Worm (Caenorhabditis elegans) whole organism, mixed stage, embryonic: ENCODE results near the gene noah-2.

Source experiments
- blmp-1 ChIP-seq: fragments of 150-350 bp; optimal IDR thresholded peaks from 2 replicates; lab custom pipeline; 2014; ENCODE audit warnings: missing biosample characterization, missing genetic modification characterization
- ceh-39 ChIP-seq: fragments of 150-350 bp; optimal IDR thresholded peaks from 2 replicates; lab custom pipeline; 2014; ENCODE audit warnings: missing biosample characterization, missing genetic modification characterization
- lsy-2 ChIP-seq: fragments of 150-350 bp; optimal IDR thresholded peaks from 2 replicates; lab custom pipeline; 2014; ENCODE audit warnings: missing biosample characterization, missing genetic modification characterization
- unc-62 ChIP-seq: fragments of 150-350 bp; optimal IDR thresholded peaks from 2 replicates; lab custom pipeline; 2014; ENCODE audit warnings: missing biosample characterization, missing genetic modification reagents, missing genetic modification characterization

- no peak for TF ChIP-seq ceh-39 (tag; lab: Kevin White, UChicago)
- no peak for TF ChIP-seq unc-62 (GFP tag; lab: Kevin White, UChicago)
- no peak for TF ChIP-seq blmp-1 (tag; lab: Kevin White, UChicago)
- no peak for TF ChIP-seq lsy-2 (tag; lab: Kevin White, UChicago)
These were observed 7.6 kb downstream of the noah-2 start for ce11 chrIV:14098540-14099098.
